Fruit fly (Drosophila melanogaster): ENCODE results near the gene Cow.

The Cow gene

DNA sequence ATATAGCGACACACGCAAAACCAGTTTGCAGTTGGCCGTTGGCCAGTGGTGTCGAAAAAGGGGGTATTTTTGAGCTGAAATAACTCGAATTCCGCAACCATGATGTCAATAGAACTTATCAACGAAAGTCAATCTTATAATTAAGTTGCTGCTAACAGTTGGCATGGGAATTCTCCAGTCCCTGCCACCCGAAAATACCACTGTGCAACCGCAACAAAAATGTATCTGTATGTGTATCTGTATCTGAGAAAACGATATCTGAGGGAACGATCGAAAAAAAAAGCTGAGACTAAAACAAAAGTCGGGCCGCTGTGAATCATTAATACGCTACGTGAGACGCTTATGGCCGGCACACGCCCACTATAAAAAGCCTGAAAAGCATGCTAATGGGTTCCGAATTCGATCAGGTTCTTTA, 66.0 kb downstream of the Cow start (continued):
- TF ChIP-seq Eip78C (GFP tag) (peak; percentile 97), Hr38 (GFP tag; optimal IDR thresholded peaks at IDR 0.05) (no peak), Lpt (GFP tag; optimal IDR thresholded peaks at IDR 0.05) (peak; percentile 63), CG15336 (GFP tag; IDR thresholded peaks at IDR 0.05) (peak; percentile 79), CG8632 (GFP tag; optimal IDR thresholded peaks at IDR 0.05) (peak; percentile 89), spab (GFP tag; optimal IDR thresholded peaks at IDR 0.05) (peak; percentile 79), Eip93F (GFP tag; optimal IDR thresholded peaks at IDR 0.05) (no peak), net (GFP tag; optimal IDR thresholded peaks at IDR 0.05) (peak; percentile 91), cyc (GFP tag; optimal IDR thresholded peaks at IDR 0.05) (peak; percentile 93), CG11294 (GFP tag; IDR thresholded peaks at IDR 0.05) (peak; percentile 65), Sox15 (GFP tag; optimal IDR thresholded peaks at IDR 0.05) (peak; percentile 85), acj6 (GFP tag; optimal IDR thresholded peaks at IDR 0.05) (peak; percentile 90), svp (GFP tag) (peak; percentile 97), eg (GFP tag; IDR thresholded peaks at IDR 0.05) (peak; percentile 84), CG10631 (GFP tag; optimal IDR thresholded peaks at IDR 0.05) (peak; percentile 88), Met (GFP tag; optimal IDR thresholded peaks at IDR 0.05) (peak; percentile 92), pdm3 (GFP tag; optimal IDR thresholded peaks at IDR 0.05) (peak; percentile 89), Ets21C (GFP tag; optimal IDR thresholded peaks at IDR 0.05) (peak; percentile 91)

DNA sequence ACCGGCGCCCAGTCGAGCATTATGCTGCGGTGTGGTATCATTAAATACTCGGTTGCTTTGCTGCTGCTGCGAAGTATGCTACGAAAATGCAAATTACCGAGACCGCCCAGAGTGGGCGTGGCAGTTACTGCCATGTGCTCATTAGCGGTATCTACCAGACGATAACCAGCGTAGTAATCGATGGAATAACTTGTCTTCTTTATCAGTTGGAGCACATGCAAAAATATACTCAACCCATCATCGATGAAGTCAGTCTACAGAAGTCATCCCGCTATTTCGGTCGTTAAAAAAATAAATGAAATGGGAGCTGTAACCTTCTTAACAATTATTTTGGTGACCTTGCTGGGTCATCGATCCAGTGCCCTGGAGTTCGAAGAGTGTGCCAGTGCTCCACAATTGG, 68.8 kb downstream of the Cow start, which contains the start of gene CG13837:
Gene CG13837, plus strand, starts transcription at position 301 of the 400 bp plus-strand sequence.
- TF ChIP-seq OdsH (GFP tag; optimal IDR thresholded peaks at IDR 0.05) (no peak), Lpt (GFP tag; optimal IDR thresholded peaks at IDR 0.05) (no peak), CG34406 (GFP tag; optimal IDR thresholded peaks at IDR 0.05) (no peak), CG4318 (GFP tag; optimal IDR thresholded peaks at IDR 0.05) (no peak), net (GFP tag; optimal IDR thresholded peaks at IDR 0.05) (no peak), fd59A (GFP tag; optimal IDR thresholded peaks at IDR 0.05) (no peak), pdm3 (GFP tag; optimal IDR thresholded peaks at IDR 0.05) (no peak)

DNA sequence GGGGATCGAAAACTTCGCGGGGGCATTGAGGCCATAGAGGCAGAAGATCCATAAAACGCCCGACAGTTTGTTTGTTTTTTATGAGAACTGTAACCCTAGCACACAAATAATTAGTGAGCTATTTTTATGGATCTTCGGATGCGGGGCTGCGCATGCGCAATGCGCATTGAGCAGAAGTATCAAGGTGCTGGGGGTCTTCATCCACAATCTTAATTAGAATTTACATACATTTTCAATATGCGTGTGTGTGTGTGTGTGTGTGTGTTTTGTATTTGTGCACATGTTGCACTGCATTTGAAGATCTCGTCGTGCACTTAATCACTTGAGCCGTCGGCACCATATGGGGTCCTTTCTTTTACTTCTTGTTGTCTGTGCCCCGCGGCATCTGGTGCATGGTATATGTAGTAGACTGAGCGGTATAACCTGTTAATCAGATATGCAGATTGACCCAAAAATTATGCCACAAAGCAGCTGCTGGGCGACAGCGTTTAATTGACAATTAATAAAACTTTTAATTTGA, 69.7 kb downstream of the Cow start:
- TF ChIP-seq vri (GFP tag; optimal IDR thresholded peaks at IDR 0.05) (no peak), acj6 (GFP tag; optimal IDR thresholded peaks at IDR 0.05) (no peak), CG10631 (GFP tag; optimal IDR thresholded peaks at IDR 0.05) (no peak), Sox15 (GFP tag; optimal IDR thresholded peaks at IDR 0.05) (no peak)

DNA sequence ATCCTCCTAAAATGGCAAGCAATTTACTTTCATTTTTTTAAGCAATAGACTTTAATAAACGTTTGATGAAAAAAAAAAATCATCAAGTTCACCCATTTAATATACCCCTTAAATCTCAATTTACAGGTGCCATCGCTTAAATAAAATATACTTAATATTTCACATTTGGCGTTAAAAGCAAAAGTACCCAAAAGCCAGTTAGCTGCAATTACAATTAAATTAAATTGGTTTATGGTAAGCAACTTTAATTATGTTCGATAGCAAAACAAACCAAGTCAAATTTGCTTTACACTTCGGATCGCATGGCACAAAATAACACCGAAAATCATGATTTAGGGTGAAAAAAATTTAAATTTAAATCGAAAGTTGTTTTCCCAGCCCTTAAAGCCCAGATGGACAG, 70.6 kb downstream of the Cow start, which contains the start of gene CG13838:
Gene CG13838, plus strand, starts transcription at position 301 of the 400 bp plus-strand sequence.
- TF ChIP-seq Met (GFP tag; optimal IDR thresholded peaks at IDR 0.05): no peak
- TF ChIP-seq Blimp-1 (GFP tag; optimal IDR thresholded peaks at IDR 0.05): no peak
- no peak for TF ChIP-seq CG6792 (GFP tag; optimal IDR thresholded peaks at IDR 0.05)
- TF ChIP-seq CG8632 (GFP tag; optimal IDR thresholded peaks at IDR 0.05): no peak
- TF ChIP-seq esn (GFP tag; optimal IDR thresholded peaks at IDR 0.05): no peak
- TF ChIP-seq salr (GFP tag; optimal IDR thresholded peaks at IDR 0.05): no peak
- no peak for TF ChIP-seq CG8319 (GFP tag; optimal IDR thresholded peaks at IDR 0.05)
- TF ChIP-seq Sox102F (GFP tag; optimal IDR thresholded peaks at IDR 0.05): no peak
- no peak for TF ChIP-seq net (GFP tag; optimal IDR thresholded peaks at IDR 0.05)
- TF ChIP-seq acj6 (GFP tag; optimal IDR thresholded peaks at IDR 0.05): no peak
- no peak for TF ChIP-seq fkh (GFP tag; optimal IDR thresholded peaks at IDR 0.05)
- no peak for TF ChIP-seq ss (GFP tag; optimal IDR thresholded peaks at IDR 0.05)
- TF ChIP-seq CG6808 (GFP tag; optimal IDR thresholded peaks at IDR 0.05): no peak
- no peak for TF ChIP-seq CG9139 (GFP tag; optimal IDR thresholded peaks at IDR 0.05)
- no peak for TF ChIP-seq Ets96B (tag; optimal IDR thresholded peaks at IDR 0.05)

DNA sequence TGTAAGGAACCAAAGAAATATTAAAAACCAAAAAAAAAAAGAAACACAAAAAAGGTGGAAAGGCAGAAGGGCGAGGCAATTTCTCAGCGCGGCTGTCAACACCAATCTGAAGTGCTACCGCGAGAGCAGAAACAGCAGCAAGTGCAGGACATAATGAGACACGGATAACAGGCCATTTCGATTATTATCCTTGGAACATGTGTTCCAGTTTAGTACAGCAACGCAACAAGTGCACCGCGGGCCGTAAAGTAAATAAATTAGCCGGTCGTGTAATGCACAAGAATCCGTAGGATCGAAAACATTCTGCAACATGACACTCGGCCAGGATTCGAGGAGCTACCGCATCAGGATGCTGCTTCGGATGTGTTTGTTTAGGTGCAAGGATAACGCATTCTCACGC, 74.5 kb downstream of the Cow start:
- TF ChIP-seq CG11294 (GFP tag; IDR thresholded peaks at IDR 0.05) (no peak), fkh (GFP tag; optimal IDR thresholded peaks at IDR 0.05) (no peak), lz (GFP tag; optimal IDR thresholded peaks at IDR 0.05) (no peak), CG10631 (GFP tag; optimal IDR thresholded peaks at IDR 0.05) (no peak), svp (GFP tag) (peak; percentile 13), Hr39 (GFP tag; optimal IDR thresholded peaks at IDR 0.05) (no peak), eg (GFP tag; IDR thresholded peaks at IDR 0.05) (no peak), CG31627 (GFP tag; optimal IDR thresholded peaks at IDR 0.05) (no peak)

All from whole organism, prepupa.